Worm (Caenorhabditis elegans) whole organism, midembryonic: ENCODE data around the gene fubl-3.

ENCODE experiments used
- flt-1 ChIP-seq: fragments of 200-800 bp; sonication (Bioruptor generic); IDR thresholded peaks from 2 replicates; pipeline ENCODE4 v1.3.6; 2022; ENCODE audit warnings: missing genetic modification characterization, missing compliant biosample characterization
- med-1 ChIP-seq: sonication (generic microtip); optimal IDR thresholded peaks from 2 replicates; lab custom pipeline; 2017; ENCODE audit warnings: missing genetic modification characterization, mild to moderate bottlenecking, missing compliant biosample characterization, antibody characterized with exemption, missing genetic modification reagents; ENCODE audit not compliant: insufficient read depth
- tab-1 ChIP-seq: fragments of 200-800 bp; sonication (Bioruptor generic); IDR thresholded peaks from 2 replicates; pipeline ENCODE4 v1.3.6; 2022; ENCODE audit warnings: missing genetic modification characterization, missing compliant biosample characterization
- ztf-23 ChIP-seq: fragments of 200-800 bp; sonication (Bioruptor generic); IDR thresholded peaks from 2 replicates; pipeline ENCODE4 v1.3.6; 2022; ENCODE audit warnings: missing genetic modification reagents, missing genetic modification characterization, missing compliant biosample characterization

DNA sequence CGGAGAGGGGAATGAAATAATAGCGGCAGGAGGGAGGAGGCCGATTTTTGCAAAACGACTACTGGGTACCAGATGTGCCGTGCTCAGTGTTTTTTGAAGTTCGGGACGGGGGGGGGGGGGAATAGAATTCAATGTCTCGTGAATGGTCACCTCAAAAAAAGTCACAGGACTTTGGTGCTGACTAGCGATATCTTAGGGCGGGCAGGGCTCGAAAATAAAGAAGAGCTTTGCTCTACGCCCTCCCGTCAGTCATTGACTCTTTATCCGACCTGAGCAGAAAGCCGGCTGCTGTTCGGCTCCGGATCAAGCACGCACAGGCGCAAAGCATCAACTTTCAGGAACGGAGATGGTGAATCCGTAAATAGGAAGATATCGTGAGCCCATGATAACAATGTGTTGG, 43.7 kb upstream of the fubl-3 start:
- TF ChIP-seq med-1 (GFP tag; lab: Kevin White, UChicago): no peak
- TF ChIP-seq tab-1: no peak
- no peak for TF ChIP-seq ztf-23 (GFP tag; lab: Robert Waterston, UW)
- TF ChIP-seq flt-1 (GFP tag; lab: Robert Waterston, UW): no peak
